Fruit fly (Drosophila melanogaster) whole organism, embryonic: ENCODE results near the gene Pex5.

Source experiments
- Asciz ChIP-seq: fragments of 200-800 bp; sonication (Bioruptor generic); optimal IDR thresholded peaks from 2 replicates; lab custom pipeline; 2017; ENCODE audit warnings: missing biosample characterization, mild to moderate bottlenecking, missing genetic modification characterization, missing genetic modification reagents
- B-H2 ChIP-seq: fragments of 200-800 bp; sonication (Bioruptor generic); optimal IDR thresholded peaks from 2 replicates; lab custom pipeline; 2018; ENCODE audit warnings: missing biosample characterization, mild to moderate bottlenecking, missing genetic modification characterization
- CG10209 ChIP-seq: fragments of 200-800 bp; sonication (Bioruptor generic); optimal IDR thresholded peaks from 3 replicates; lab custom pipeline; 2017; ENCODE audit warnings: missing biosample characterization, mild to moderate bottlenecking, missing genetic modification characterization, missing genetic modification reagents
- CG10267 ChIP-seq: fragments of 200-800 bp; sonication (Bioruptor generic); optimal IDR thresholded peaks from 2 replicates; lab custom pipeline; 2018; ENCODE audit warnings: missing biosample characterization, mild to moderate bottlenecking, missing genetic modification characterization, moderate library complexity
- CG10565 ChIP-seq: fragments of 200-800 bp; sonication (Bioruptor generic); optimal IDR thresholded peaks from 3 replicates; lab custom pipeline; 2016; ENCODE audit warnings: missing biosample characterization, mild to moderate bottlenecking, missing genetic modification characterization
- CG10959 ChIP-seq: fragments of 200-800 bp; sonication (Bioruptor generic); IDR thresholded peaks from 2 replicates; pipeline ENCODE4 v1.3.6; 2022; ENCODE audit warnings: missing biosample characterization, missing genetic modification characterization
- CG11456 ChIP-seq: fragments of 200-800 bp; sonication (Bioruptor generic); IDR thresholded peaks from 3 replicates; pipeline ENCODE4 v1.3.6; 2022; ENCODE audit warnings: missing biosample characterization, missing genetic modification characterization
- CG11723 ChIP-seq: fragments of 200-800 bp; sonication (Bioruptor generic); optimal IDR thresholded peaks from 2 replicates; lab custom pipeline; 2017; ENCODE audit warnings: missing biosample characterization, mild to moderate bottlenecking, missing genetic modification characterization
- CG12391 ChIP-seq: fragments of 200-800 bp; sonication (Bioruptor generic); optimal IDR thresholded peaks from 3 replicates; lab custom pipeline; 2018; ENCODE audit warnings: missing biosample characterization, mild to moderate bottlenecking, missing genetic modification characterization, moderate library complexity
- CG14441 ChIP-seq: fragments of 200-800 bp; sonication (Bioruptor generic); IDR thresholded peaks from 2 replicates; pipeline ENCODE4 v1.3.6; 2022; ENCODE audit warnings: missing biosample characterization, missing genetic modification characterization
- CG16863 ChIP-seq: fragments of 200-800 bp; sonication (Bioruptor generic); optimal IDR thresholded peaks from 3 replicates; lab custom pipeline; 2016; ENCODE audit warnings: missing biosample characterization, missing genetic modification characterization
- CG18764 ChIP-seq: fragments of 200-800 bp; sonication (Bioruptor generic); optimal IDR thresholded peaks from 3 replicates; lab custom pipeline; 2016; ENCODE audit warnings: missing biosample characterization, missing genetic modification characterization
- CG2712 ChIP-seq: fragments of 200-800 bp; optimal IDR thresholded peaks from 3 replicates; lab custom pipeline; 2019; ENCODE audit warnings: missing biosample characterization, mild to moderate bottlenecking, missing genetic modification characterization, moderate library complexity
- CG3281 ChIP-seq: fragments of 200-800 bp; sonication (Bioruptor generic); optimal IDR thresholded peaks from 3 replicates; lab custom pipeline; 2017; ENCODE audit warnings: missing biosample characterization, mild to moderate bottlenecking, missing genetic modification characterization
- CG3838 ChIP-seq: fragments of 200-800 bp; sonication (Bioruptor generic); optimal IDR thresholded peaks from 3 replicates; lab custom pipeline; 2016; ENCODE audit warnings: missing biosample characterization, missing genetic modification characterization
- CG3847 ChIP-seq: fragments of 200-800 bp; sonication (Bioruptor generic); IDR thresholded peaks from 2 replicates; pipeline ENCODE4 v1.3.6; 2022; ENCODE audit warnings: missing biosample characterization, missing genetic modification characterization
- CG42726 ChIP-seq: fragments of 200-800 bp; sonication (Bioruptor generic); IDR thresholded peaks from 2 replicates; pipeline ENCODE4 v1.3.6; 2022; ENCODE audit warnings: missing biosample characterization, missing genetic modification characterization; ENCODE audit not compliant: partially characterized antibody
- CG4360 ChIP-seq: fragments of 200-800 bp; sonication (Bioruptor generic); IDR thresholded peaks from 2 replicates; pipeline ENCODE4 v1.3.6; 2022; ENCODE audit warnings: missing biosample characterization, missing genetic modification characterization
- CG4424 ChIP-seq: fragments of 200-800 bp; sonication (Bioruptor generic); optimal IDR thresholded peaks from 3 replicates; lab custom pipeline; 2016; ENCODE audit warnings: missing biosample characterization, missing genetic modification characterization
- CG4707 ChIP-seq: fragments of 200-800 bp; sonication (Bioruptor generic); optimal IDR thresholded peaks from 2 replicates; lab custom pipeline; 2018; ENCODE audit warnings: missing biosample characterization, mild to moderate bottlenecking, missing genetic modification characterization, moderate library complexity
- CG7556 ChIP-seq: fragments of 200-800 bp; sonication (Bioruptor generic); optimal IDR thresholded peaks from 2 replicates; lab custom pipeline; 2017; ENCODE audit warnings: missing biosample characterization, mild to moderate bottlenecking, missing genetic modification characterization
- CG9727 ChIP-seq: fragments of 200-800 bp; sonication (Bioruptor generic); optimal IDR thresholded peaks from 3 replicates; lab custom pipeline; 2017; ENCODE audit warnings: missing biosample characterization, mild to moderate bottlenecking, missing genetic modification characterization
- HHEX ChIP-seq: fragments of 200-800 bp; sonication (Bioruptor generic); optimal IDR thresholded peaks from 3 replicates; lab custom pipeline; 2017; ENCODE audit warnings: missing biosample characterization, mild to moderate bottlenecking, missing genetic modification characterization, missing genetic modification reagents
- Hr51 ChIP-seq, 2 experiments: fragments of 200-800 bp; sonication (Bioruptor generic); optimal IDR thresholded peaks; 2 replicates in 1 of 2; 3 replicates in 1 of 2; lab custom pipeline; 2016 to 2018; ENCODE audit warnings: missing biosample characterization in 2 of 2, missing genetic modification characterization in 2 of 2, mild to moderate bottlenecking in 1 of 2, moderate library complexity in 1 of 2
- Nf-YB ChIP-seq: fragments of 200-800 bp; sonication (Bioruptor generic); optimal IDR thresholded peaks from 3 replicates; lab custom pipeline; 2019; ENCODE audit warnings: missing biosample characterization, mild to moderate bottlenecking, missing genetic modification characterization, moderate library complexity
- Optix ChIP-seq: fragments of 200-800 bp; sonication (Bioruptor generic); IDR thresholded peaks from 3 replicates; pipeline ENCODE4 v1.3.6; 2022; ENCODE audit warnings: missing biosample characterization, missing genetic modification characterization
- Usf ChIP-seq: fragments of 200-800 bp; sonication (Bioruptor generic); optimal IDR thresholded peaks from 2 replicates; lab custom pipeline; 2017; ENCODE audit warnings: missing genotype, missing biosample characterization, missing genetic modification characterization
- cad ChIP-seq: fragments of >200 bp; optimal IDR thresholded peaks from 2 replicates; lab custom pipeline; 2017; ENCODE audit warnings: missing biosample characterization, missing genetic modification characterization
- ci ChIP-seq: fragments of 200-800 bp; sonication (Bioruptor generic); IDR thresholded peaks from 3 replicates; pipeline ENCODE4 v1.3.6; 2022; ENCODE audit warnings: missing biosample characterization, missing genetic modification characterization
- danr ChIP-seq: fragments of 200-800 bp; sonication (Bioruptor generic); IDR thresholded peaks from 2 replicates; pipeline ENCODE4 v1.3.6; 2022; ENCODE audit warnings: missing biosample characterization, missing genetic modification characterization
- dimm ChIP-seq: fragments of 200-800 bp; sonication (Bioruptor generic); IDR thresholded peaks from 2 replicates; pipeline ENCODE4 v1.3.6; 2022; ENCODE audit warnings: missing biosample characterization, missing genetic modification characterization
- fd102C ChIP-seq: fragments of 200-800 bp; sonication (Bioruptor generic); optimal IDR thresholded peaks from 2 replicates; lab custom pipeline; 2018; ENCODE audit warnings: missing biosample characterization, mild to moderate bottlenecking, missing genetic modification characterization, moderate library complexity
- fd3F ChIP-seq: fragments of 200-800 bp; sonication (Bioruptor generic); optimal IDR thresholded peaks from 2 replicates; lab custom pipeline; 2018; ENCODE audit warnings: missing biosample characterization, mild to moderate bottlenecking, missing genetic modification characterization, moderate library complexity
- fru ChIP-seq: fragments of >200 bp; optimal IDR thresholded peaks from 2 replicates; lab custom pipeline; 2017
- grau ChIP-seq: fragments of 200-800 bp; optimal IDR thresholded peaks from 3 replicates; lab custom pipeline; 2019; ENCODE audit warnings: missing biosample characterization, mild to moderate bottlenecking, missing genetic modification characterization, moderate library complexity
- gsb ChIP-seq: fragments of 200-800 bp; sonication (Bioruptor generic); IDR thresholded peaks from 2 replicates; pipeline ENCODE4 v1.3.6; 2022; ENCODE audit warnings: missing biosample characterization, missing genetic modification characterization
- hb ChIP-seq: fragments of 200-800 bp; sonication (Bioruptor generic); IDR thresholded peaks from 3 replicates; pipeline ENCODE4 v1.3.6; 2022; ENCODE audit warnings: missing biosample characterization, missing genetic modification characterization; ENCODE audit not compliant: partially characterized antibody
- her ChIP-seq: fragments of 200-800 bp; sonication (Bioruptor generic); optimal IDR thresholded peaks from 2 replicates; lab custom pipeline; 2016; ENCODE audit warnings: missing biosample characterization, missing genetic modification characterization
- ind ChIP-seq: fragments of 200-800 bp; sonication (Bioruptor generic); optimal IDR thresholded peaks from 3 replicates; lab custom pipeline; 2016; ENCODE audit warnings: missing biosample characterization, missing genetic modification characterization
- lbe ChIP-seq: fragments of 200-800 bp; sonication (Bioruptor generic); optimal IDR thresholded peaks from 2 replicates; lab custom pipeline; 2016; ENCODE audit warnings: missing biosample characterization, mild to moderate bottlenecking, missing genetic modification characterization
- pfk ChIP-seq: fragments of 200-800 bp; sonication (Bioruptor generic); optimal IDR thresholded peaks from 2 replicates; lab custom pipeline; 2018; ENCODE audit warnings: missing biosample characterization, mild to moderate bottlenecking, missing genetic modification characterization, moderate library complexity
- salm ChIP-seq: fragments of 200-800 bp; sonication (Bioruptor generic); optimal IDR thresholded peaks from 2 replicates; lab custom pipeline; 2018; ENCODE audit warnings: missing biosample characterization, mild to moderate bottlenecking, missing genetic modification characterization
- sd ChIP-seq: fragments of 200-800 bp; sonication (Bioruptor generic); optimal IDR thresholded peaks from 3 replicates; lab custom pipeline; 2018; ENCODE audit warnings: missing biosample characterization, mild to moderate bottlenecking, missing genetic modification characterization, moderate library complexity
- slbo ChIP-seq: fragments of 200-800 bp; sonication (Bioruptor generic); IDR thresholded peaks from 2 replicates; pipeline ENCODE4 v1.3.6; 2022; ENCODE audit warnings: missing biosample characterization, missing genetic modification characterization
- sna ChIP-seq: fragments of 200-800 bp; sonication (Bioruptor generic); IDR thresholded peaks from 2 replicates; pipeline ENCODE4 v1.3.6; 2022; ENCODE audit warnings: missing biosample characterization, missing genetic modification characterization; ENCODE audit not compliant: partially characterized antibody
- tll ChIP-seq, 2 experiments: fragments of 200-800 bp in 1 of 2; fragments of >200 bp in 1 of 2; sonication (Bioruptor generic) in 1 of 2; optimal IDR thresholded peaks; 2 replicates each; lab custom pipeline; 2017 to 2019; ENCODE audit warnings: missing biosample characterization in 2 of 2, missing genetic modification characterization in 2 of 2, mild to moderate bottlenecking in 1 of 2, moderate library complexity in 1 of 2
- toy ChIP-seq: fragments of 200-800 bp; sonication (Bioruptor generic); IDR thresholded peaks from 2 replicates; pipeline ENCODE4 v1.3.6; 2022; ENCODE audit warnings: missing biosample characterization, missing genetic modification characterization
- trh ChIP-seq: fragments of 200-800 bp; sonication (Bioruptor generic); optimal IDR thresholded peaks from 2 replicates; lab custom pipeline; 2016; ENCODE audit warnings: missing biosample characterization, missing genetic modification characterization
- unpg ChIP-seq: fragments of 200-800 bp; sonication (Bioruptor generic); optimal IDR thresholded peaks from 3 replicates; lab custom pipeline; 2018; ENCODE audit warnings: missing biosample characterization, mild to moderate bottlenecking, missing genetic modification characterization, moderate library complexity
- zf30C ChIP-seq: fragments of 200-800 bp; sonication (Bioruptor generic); optimal IDR thresholded peaks from 3 replicates; lab custom pipeline; 2018; ENCODE audit warnings: missing biosample characterization, mild to moderate bottlenecking, missing genetic modification characterization

The Pex5 gene

dm6 chrX:1879606-1880110 is 10.8 kb upstream of the Pex5 start, which contains the start of gene CG14818 (continued):
- TF ChIP-seq CG3838 (GFP tag; lab: Kevin White, UChicago) (no peak), CG3281 (peak; percentile 55), salm (tag; lab: Kevin White, UChicago) (no peak), Nf-YB (GFP tag; lab: Kevin White, UChicago) (peak; percentile 79), CG3847 (peak; percentile 58), ci (GFP tag; lab: Robert Waterston, UW) (peak; percentile 81), hb (GFP tag; lab: Robert Waterston, UW) (peak; percentile 66), Asciz (GFP tag; lab: Kevin White, UChicago) (no peak), fd3F (GFP tag; lab: Kevin White, UChicago) (peak; percentile 48), trh (GFP tag; lab: Kevin White, UChicago) (no peak), Hr51 (GFP tag; optimal IDR thresholded peaks at IDR 0.05; lab: Kevin White, UChicago) (peak; percentile 41 to 45), Usf (GFP tag; lab: Kevin White, UChicago) (peak; percentile 9), CG42726 (GFP tag; lab: Robert Waterston, UW) (no peak; the same call in 1 of the 2 replicates), fd102C (GFP tag; lab: Kevin White, UChicago) (no peak), ind (GFP tag; lab: Kevin White, UChicago) (peak; percentile 62), CG4707 (GFP tag; lab: Kevin White, UChicago) (peak; percentile 30), CG10267 (peak; percentile 45), toy (no peak), CG4360 (GFP tag; lab: Robert Waterston, UW) (no peak), sd (tag; lab: Kevin White, UChicago) (no peak), pfk (GFP tag; lab: Kevin White, UChicago) (no peak), CG4424 (GFP tag; lab: Kevin White, UChicago) (peak; percentile 50), CG14441 (peak; percentile 74), CG10959 (peak; percentile 33; the same call in 1 of the 2 replicates), B-H2 (peak; percentile 60), zf30C (GFP tag; lab: Kevin White, UChicago) (no peak), unpg (GFP tag; lab: Kevin White, UChicago) (peak; percentile 60), Optix (GFP tag; lab: Robert Waterston, UW) (peak; percentile 54; the same call in 2 of the 3 replicates), CG11456 (peak; percentile 72; the same call in 1 of the 3 replicates), CG16863 (GFP tag; lab: Kevin White, UChicago) (peak; percentile 56), cad (no peak), CG10209 (GFP tag; lab: Kevin White, UChicago) (peak; percentile 56), gsb (peak; percentile 44; the same call in 1 of the 2 replicates)

dm6 chrX:1877107-1877736 is 8.4 kb upstream of the Pex5 start, which contains the start of the genes CG14817 and CG14805:
Gene CG14817, minus strand, starts transcription at chrX:1877270.
Gene CG14805, plus strand, starts transcription at chrX:1877317.
- peak; percentile 64 for TF ChIP-seq CG2712
- peak; percentile 84 for TF ChIP-seq HHEX (GFP tag; lab: Kevin White, UChicago)
- TF ChIP-seq CG18764 (GFP tag; lab: Kevin White, UChicago), result no peak
- no peak for TF ChIP-seq dimm
- peak; percentile 66 for TF ChIP-seq grau (tag; lab: Kevin White, UChicago)
- 0 out of 2 replicates have a peak, but pooled peaks have one; percentile 49 for TF ChIP-seq sna (GFP tag; lab: Robert Waterston, UW)
- peak; percentile 12 for TF ChIP-seq her (GFP tag; lab: Kevin White, UChicago)
- TF ChIP-seq danr (GFP tag; lab: Robert Waterston, UW), result no peak
- peak; percentile 80 for TF ChIP-seq CG9727 (GFP tag; lab: Kevin White, UChicago)
- peak; percentile 62 for TF ChIP-seq CG11723
- no peak for TF ChIP-seq fru (lab: Kevin White, UChicago)
- peak; percentile 45 for TF ChIP-seq CG7556 (GFP tag; lab: Kevin White, UChicago)
- peak; percentile 76 for TF ChIP-seq CG12391 (tag; lab: Kevin White, UChicago)
- 0 out of 2 replicates have a peak, but pooled peaks have one; percentile 38 for TF ChIP-seq slbo (GFP tag; lab: Robert Waterston, UW)
- TF ChIP-seq tll (GFP tag; optimal IDR thresholded peaks at IDR 0.05; lab: Kevin White, UChicago), result no peak
- TF ChIP-seq lbe (GFP tag; lab: Kevin White, UChicago), result peak; percentile 62
- TF ChIP-seq CG10565, result no peak
